Worm (Caenorhabditis elegans) whole organism, L2 larva: ENCODE measurements around the gene C29E4.10.

Source experiments
- R02D3.7 ChIP-seq: fragments of 150-350 bp; optimal IDR thresholded peaks from 2 replicates; lab custom pipeline; 2014; ENCODE audit warnings: missing biosample characterization, missing genetic modification characterization
- alr-1 ChIP-seq: fragments of 150-350 bp; optimal IDR thresholded peaks from 2 replicates; lab custom pipeline; 2014; ENCODE audit warnings: missing biosample characterization, missing genetic modification characterization
- ceh-16 ChIP-seq: fragments of 150-350 bp; optimal IDR thresholded peaks from 2 replicates; lab custom pipeline; 2014; ENCODE audit warnings: missing biosample characterization, missing genetic modification characterization
- elt-1 ChIP-seq: fragments of 150-350 bp; optimal IDR thresholded peaks from 2 replicates; lab custom pipeline; 2014; ENCODE audit warnings: missing biosample characterization, missing genetic modification characterization
- lin-39 ChIP-seq: fragments of 150-350 bp; optimal IDR thresholded peaks from 2 replicates; lab custom pipeline; 2014; ENCODE audit warnings: missing biosample characterization, missing genetic modification reagents, missing genetic modification characterization
- lsy-2 ChIP-seq, 2 experiments: fragments of 150-350 bp in 1 of 2; sonication (generic microtip) in 1 of 2; optimal IDR thresholded peaks; 2 replicates each; lab custom pipeline; 2014 to 2017; ENCODE audit warnings: missing biosample characterization in 2 of 2, missing genetic modification characterization in 2 of 2
- nhr-11 ChIP-seq: fragments of 150-350 bp; optimal IDR thresholded peaks from 2 replicates; lab custom pipeline; 2014; ENCODE audit warnings: missing biosample characterization, missing genetic modification characterization
- nhr-12 ChIP-seq: fragments of 150-350 bp; optimal IDR thresholded peaks from 2 replicates; lab custom pipeline; 2014; ENCODE audit warnings: missing biosample characterization, missing genetic modification characterization
- peb-1 ChIP-seq: fragments of 150-350 bp; optimal IDR thresholded peaks from 2 replicates; lab custom pipeline; 2014; ENCODE audit warnings: missing biosample characterization, missing genetic modification characterization
- skn-1 ChIP-seq: sonication (generic microtip); optimal IDR thresholded peaks from 2 replicates; lab custom pipeline; 2017; ENCODE audit warnings: missing biosample characterization, missing genetic modification characterization
- snpc-4 ChIP-seq: fragments of 150-350 bp; optimal IDR thresholded peaks from 2 replicates; lab custom pipeline; 2014; ENCODE audit warnings: missing biosample characterization, missing genetic modification characterization
- unc-39 ChIP-seq: fragments of 150-350 bp; optimal IDR thresholded peaks from 2 replicates; lab custom pipeline; 2014; ENCODE audit warnings: missing biosample characterization, missing genetic modification characterization
- ztf-1 ChIP-seq: fragments of 200-800 bp; sonication (Bioruptor generic); conservative IDR thresholded peaks from 2 replicates; pipeline ENCODE4 v1.3.6; 2022; ENCODE audit warnings: missing genetic modification characterization, missing compliant biosample characterization
- ztf-11 ChIP-seq: sonication (generic microtip); optimal IDR thresholded peaks from 2 replicates; lab custom pipeline; 2017; ENCODE audit warnings: missing biosample characterization, missing genetic modification characterization

DNA sequence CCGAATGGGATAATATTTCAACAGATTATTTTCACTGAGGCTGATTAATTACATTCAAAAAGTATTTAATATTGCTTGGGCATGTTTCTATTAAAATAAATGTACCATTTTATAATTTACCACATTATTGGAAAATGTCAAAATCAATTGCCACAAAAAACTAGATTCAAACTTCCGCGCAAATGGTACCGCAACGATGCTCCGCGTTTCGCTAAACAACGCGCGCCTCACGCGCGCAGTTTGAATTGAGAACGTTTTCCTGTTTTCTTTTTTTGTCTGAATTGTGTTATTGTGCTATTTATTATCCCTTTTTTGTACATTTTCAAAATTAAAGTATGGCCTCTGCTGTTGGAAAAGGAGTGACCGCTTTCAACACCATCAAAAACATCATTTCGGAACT lies 3.2 kb downstream of the C29E4.10 start, which contains the start of gene C29E4.12:
- TF ChIP-seq ztf-1 (GFP tag; lab: Robert Waterston, UW) = no peak
- no peak for TF ChIP-seq ztf-11 (tag; lab: Kevin White, UChicago)
- TF ChIP-seq ceh-16 (tag; lab: Kevin White, UChicago) = no peak
- TF ChIP-seq nhr-12 = no peak
- TF ChIP-seq snpc-4 = no peak
- TF ChIP-seq elt-1 (tag; lab: Kevin White, UChicago) = no peak
- no peak for TF ChIP-seq nhr-11 (tag; lab: Kevin White, UChicago)
- peak; percentile 20 for TF ChIP-seq R02D3.7
- no peak for TF ChIP-seq alr-1 (tag; lab: Kevin White, UChicago)
- peak; percentile 51 to 88 for TF ChIP-seq lsy-2 (tag; optimal IDR thresholded peaks at IDR 0.05; lab: Kevin White, UChicago)
- TF ChIP-seq skn-1 = no peak
- TF ChIP-seq unc-39 = no peak
- TF ChIP-seq lin-39 (tag; lab: Kevin White, UChicago) = no peak
- no peak for TF ChIP-seq peb-1
